Worm (Caenorhabditis elegans) whole organism, L2 larva: ENCODE results near the gene smex-2.

Source experiments
- C34F6.9 ChIP-seq: fragments of 150-350 bp; optimal IDR thresholded peaks from 2 replicates; lab custom pipeline; 2014; ENCODE audit warnings: missing biosample characterization, missing genetic modification characterization
- ama-1 ChIP-seq: fragments of 150-350 bp; optimal IDR thresholded peaks from 2 replicates; lab custom pipeline; 2018; ENCODE audit warnings: inconsistent platforms
- ceh-16 ChIP-seq: fragments of 150-350 bp; optimal IDR thresholded peaks from 2 replicates; lab custom pipeline; 2014; ENCODE audit warnings: missing biosample characterization, missing genetic modification characterization
- dmd-4 ChIP-seq: sonication (generic microtip); optimal IDR thresholded peaks from 2 replicates; lab custom pipeline; 2017; ENCODE audit warnings: missing biosample characterization, missing genetic modification characterization
- egl-27 ChIP-seq: sonication (generic microtip); optimal IDR thresholded peaks from 3 replicates; lab custom pipeline; 2017; ENCODE audit warnings: missing biosample characterization, missing genetic modification reagents, missing genetic modification characterization
- lin-11 ChIP-seq: fragments of 150-350 bp; sonication (generic microtip); optimal IDR thresholded peaks from 2 replicates; lab custom pipeline; 2014; ENCODE audit warnings: missing biosample characterization, missing genetic modification characterization, inconsistent platforms, mixed read lengths
- lin-13 ChIP-seq: fragments of 150-350 bp; optimal IDR thresholded peaks from 2 replicates; lab custom pipeline; 2014; ENCODE audit warnings: missing biosample characterization, missing genetic modification reagents, missing genetic modification characterization
- lin-39 ChIP-seq: fragments of 150-350 bp; optimal IDR thresholded peaks from 2 replicates; lab custom pipeline; 2014; ENCODE audit warnings: missing biosample characterization, missing genetic modification reagents, missing genetic modification characterization
- mbf-1 ChIP-seq: sonication (generic microtip); optimal IDR thresholded peaks from 2 replicates; lab custom pipeline; 2017; ENCODE audit warnings: missing biosample characterization, missing genetic modification characterization
- nhr-10 ChIP-seq: sonication (generic microtip); optimal IDR thresholded peaks from 2 replicates; lab custom pipeline; 2017; ENCODE audit warnings: missing biosample characterization, missing genetic modification characterization
- skn-1 ChIP-seq: sonication (generic microtip); optimal IDR thresholded peaks from 2 replicates; lab custom pipeline; 2017; ENCODE audit warnings: missing biosample characterization, missing genetic modification characterization
- snpc-4 ChIP-seq: fragments of 150-350 bp; optimal IDR thresholded peaks from 2 replicates; lab custom pipeline; 2014; ENCODE audit warnings: missing biosample characterization, missing genetic modification characterization
- unc-55 ChIP-seq: fragments of 150-350 bp; sonication (generic microtip); optimal IDR thresholded peaks from 3 replicates; lab custom pipeline; 2014; ENCODE audit warnings: missing biosample characterization, missing genetic modification reagents, missing genetic modification characterization
- unc-62 ChIP-seq: fragments of 150-350 bp; optimal IDR thresholded peaks from 2 replicates; lab custom pipeline; 2014; ENCODE audit warnings: missing biosample characterization, missing genetic modification reagents, missing genetic modification characterization

DNA sequence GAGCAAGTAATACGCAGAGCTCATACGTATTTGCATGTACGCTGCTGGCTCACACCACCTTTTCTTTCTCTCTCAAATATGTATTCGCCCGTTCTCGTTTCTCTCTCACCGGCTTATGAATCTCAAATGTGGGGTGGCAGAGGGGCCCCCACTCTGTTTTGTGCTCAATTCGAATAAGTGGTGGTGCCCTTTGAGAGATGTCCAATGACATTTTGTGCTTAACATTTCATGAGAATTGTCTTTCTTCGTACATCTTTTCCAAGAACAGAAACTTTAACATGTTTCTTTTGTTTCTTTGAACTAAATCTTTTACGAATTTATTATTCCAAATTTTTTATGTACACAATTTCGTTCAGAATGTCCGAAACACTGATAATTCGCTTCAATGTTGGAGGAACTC lies 44.8 kb upstream of the smex-2 start, which contains the start of gene F49H12.3:
- TF ChIP-seq ama-1 (lab: Kevin White, UChicago), result no peak
- TF ChIP-seq lin-11 (tag; lab: Kevin White, UChicago), result no peak
- TF ChIP-seq ceh-16 (tag; lab: Kevin White, UChicago), result no peak
- no peak for TF ChIP-seq lin-39 (tag; lab: Kevin White, UChicago)
- TF ChIP-seq skn-1, result no peak
- TF ChIP-seq unc-62 (GFP tag; lab: Kevin White, UChicago), result no peak
- no peak for TF ChIP-seq nhr-10 (tag; lab: Kevin White, UChicago)
- TF ChIP-seq C34F6.9 (tag; lab: Kevin White, UChicago), result no peak
- no peak for TF ChIP-seq mbf-1 (tag; lab: Kevin White, UChicago)
- no peak for TF ChIP-seq egl-27
- no peak for TF ChIP-seq snpc-4 (tag; lab: Kevin White, UChicago)
- no peak for TF ChIP-seq unc-55 (GFP tag; lab: Kevin White, UChicago)
- TF ChIP-seq dmd-4 (tag; lab: Kevin White, UChicago), result no peak
- no peak for TF ChIP-seq lin-13 (GFP tag; lab: Kevin White, UChicago)
